Fruit fly (Drosophila melanogaster) whole organism, embryonic: ENCODE results near the gene CG5043.
A peak's percentile ranks its signal among the peaks of the same experiment; 100 is the strongest.

ENCODE experiments used
- Atf-2 ChIP-seq: fragments of 200-800 bp; sonication (Bioruptor generic); optimal IDR thresholded peaks from 2 replicates; lab custom pipeline; 2016; ENCODE audit warnings: missing biosample characterization, missing genetic modification characterization
- Atf6 ChIP-seq: fragments of 200-800 bp; sonication (Bioruptor generic); IDR thresholded peaks from 2 replicates; pipeline ENCODE4 v1.3.6; 2022; ENCODE audit warnings: missing biosample characterization, missing genetic modification characterization
- C15 ChIP-seq: fragments of 200-800 bp; sonication (Bioruptor generic); IDR thresholded peaks from 3 replicates; pipeline ENCODE4 v1.3.6; 2022; ENCODE audit warnings: missing biosample characterization, missing genetic modification characterization
- CG10321 ChIP-seq: fragments of 200-800 bp; sonication (Bioruptor generic); IDR thresholded peaks from 2 replicates; pipeline ENCODE4 v1.3.6; 2022; ENCODE audit warnings: missing biosample characterization, missing genetic modification characterization
- CG10462 ChIP-seq: fragments of 200-800 bp; sonication (Bioruptor generic); optimal IDR thresholded peaks from 2 replicates; lab custom pipeline; 2016; ENCODE audit warnings: missing biosample characterization, missing genetic modification characterization
- CG11093 ChIP-seq: fragments of 200-800 bp; sonication (Bioruptor generic); IDR thresholded peaks from 3 replicates; pipeline ENCODE4 v1.3.6; 2022; ENCODE audit warnings: missing biosample characterization, missing genetic modification characterization
- CG1233 ChIP-seq: fragments of 200-800 bp; sonication (Bioruptor generic); optimal IDR thresholded peaks from 4 replicates; lab custom pipeline; 2018; ENCODE audit warnings: missing biosample characterization, mild to moderate bottlenecking, missing genetic modification characterization
- CG12391 ChIP-seq: fragments of 200-800 bp; sonication (Bioruptor generic); optimal IDR thresholded peaks from 3 replicates; lab custom pipeline; 2018; ENCODE audit warnings: missing biosample characterization, mild to moderate bottlenecking, missing genetic modification characterization, moderate library complexity
- CG12659 ChIP-seq: fragments of 200-800 bp; sonication (Bioruptor generic); optimal IDR thresholded peaks from 3 replicates; lab custom pipeline; 2017; ENCODE audit warnings: mild to moderate bottlenecking, missing biosample characterization, missing genetic modification reagents, missing genetic modification characterization
- CG13287 ChIP-seq: fragments of 200-800 bp; sonication (Bioruptor generic); IDR thresholded peaks from 2 replicates; pipeline ENCODE4 v1.3.6; 2022; ENCODE audit warnings: missing biosample characterization, missing genetic modification characterization; ENCODE audit not compliant: partially characterized antibody
- CG14710 ChIP-seq: fragments of 200-800 bp; sonication (Bioruptor generic); optimal IDR thresholded peaks from 3 replicates; lab custom pipeline; 2019; ENCODE audit warnings: missing biosample characterization, mild to moderate bottlenecking, missing genetic modification characterization, moderate library complexity
- CG15601 ChIP-seq: fragments of 200-800 bp; sonication (Bioruptor generic); optimal IDR thresholded peaks from 3 replicates; lab custom pipeline; 2019; ENCODE audit warnings: missing biosample characterization, mild to moderate bottlenecking, missing genetic modification characterization, moderate library complexity
- CG1603 ChIP-seq: fragments of 200-800 bp; sonication (Bioruptor generic); optimal IDR thresholded peaks from 2 replicates; lab custom pipeline; 2019; ENCODE audit warnings: missing biosample characterization, mild to moderate bottlenecking, missing genetic modification characterization, moderate library complexity
- CG17186 ChIP-seq: fragments of 200-800 bp; sonication (Bioruptor generic); optimal IDR thresholded peaks from 3 replicates; lab custom pipeline; 2017; ENCODE audit warnings: missing biosample characterization, missing genetic modification reagents, missing genetic modification characterization
- CG2199 ChIP-seq: fragments of 200-800 bp; sonication (Bioruptor generic); IDR thresholded peaks from 3 replicates; pipeline ENCODE4 v1.3.6; 2022; ENCODE audit warnings: missing biosample characterization, missing genetic modification characterization
- CG32767 ChIP-seq: fragments of 200-800 bp; sonication (Bioruptor generic); IDR thresholded peaks from 2 replicates; pipeline ENCODE4 v1.3.6; 2022; ENCODE audit warnings: missing biosample characterization, missing genetic modification characterization
- CG4282 ChIP-seq: fragments of 200-800 bp; sonication (Bioruptor generic); optimal IDR thresholded peaks from 2 replicates; lab custom pipeline; 2016; ENCODE audit warnings: missing biosample characterization, missing genetic modification characterization
- CG9727 ChIP-seq: fragments of 200-800 bp; sonication (Bioruptor generic); optimal IDR thresholded peaks from 3 replicates; lab custom pipeline; 2017; ENCODE audit warnings: missing biosample characterization, mild to moderate bottlenecking, missing genetic modification characterization
- D ChIP-seq, 2 experiments: fragments of 200-800 bp in 1 of 2; fragments of >200 bp in 1 of 2; sonication (Bioruptor generic) in 1 of 2; optimal IDR thresholded peaks; 2 replicates in 1 of 2; 3 replicates in 1 of 2; lab custom pipeline; 2017; ENCODE audit warnings: mild to moderate bottlenecking in 1 of 2, missing biosample characterization in 1 of 2, missing genetic modification characterization in 1 of 2, missing genetic modification reagents in 1 of 2
- D19A ChIP-seq: fragments of 200-800 bp; optimal IDR thresholded peaks from 3 replicates; lab custom pipeline; 2019; ENCODE audit warnings: missing biosample characterization, mild to moderate bottlenecking, missing genetic modification characterization, moderate library complexity
- Dll ChIP-seq: fragments of 200-800 bp; sonication (Bioruptor generic); IDR thresholded peaks from 4 replicates; pipeline ENCODE4 v1.3.6; 2022; ENCODE audit warnings: missing biosample characterization, missing genetic modification characterization; ENCODE audit not compliant: partially characterized antibody
- E2f1 ChIP-seq: fragments of 200-800 bp; sonication (Bioruptor generic); IDR thresholded peaks from 2 replicates; pipeline ENCODE4 v1.3.6; 2022; ENCODE audit warnings: missing biosample characterization, missing genetic modification characterization
- HmgZ ChIP-seq: fragments of 200-800 bp; sonication (Bioruptor generic); optimal IDR thresholded peaks from 2 replicates; lab custom pipeline; 2018; ENCODE audit warnings: missing biosample characterization, mild to moderate bottlenecking, missing genetic modification characterization
- Six4 ChIP-seq: fragments of 200-800 bp; sonication (Bioruptor generic); optimal IDR thresholded peaks from 2 replicates; lab custom pipeline; 2016; ENCODE audit warnings: missing biosample characterization, missing genetic modification characterization
- Spps ChIP-seq: fragments of 200-800 bp; sonication (Bioruptor generic); optimal IDR thresholded peaks from 2 replicates; lab custom pipeline; 2018; ENCODE audit warnings: missing biosample characterization, mild to moderate bottlenecking, missing genetic modification characterization
- Xrp1 ChIP-seq: fragments of 200-800 bp; sonication (Bioruptor generic); IDR thresholded peaks from 2 replicates; pipeline ENCODE4 v1.3.6; 2022; ENCODE audit warnings: missing biosample characterization, missing genetic modification characterization
- aop ChIP-seq: fragments of 200-800 bp; sonication (Bioruptor generic); IDR thresholded peaks from 2 replicates; pipeline ENCODE4 v1.3.6; 2022; ENCODE audit warnings: missing biosample characterization, missing genetic modification characterization
- ara ChIP-seq: fragments of 200-800 bp; sonication (Bioruptor generic); IDR thresholded peaks from 2 replicates; pipeline ENCODE4 v1.3.6; 2022; ENCODE audit warnings: missing biosample characterization, missing genetic modification characterization
- caup ChIP-seq: fragments of 200-800 bp; sonication (Bioruptor generic); optimal IDR thresholded peaks from 3 replicates; lab custom pipeline; 2017; ENCODE audit warnings: missing biosample characterization, mild to moderate bottlenecking, missing genetic modification characterization, moderate library complexity; ENCODE audit not compliant: severe bottlenecking
- chn ChIP-seq: fragments of 200-800 bp; sonication (Bioruptor generic); optimal IDR thresholded peaks from 2 replicates; lab custom pipeline; 2016; ENCODE audit warnings: missing biosample characterization, missing genetic modification characterization
- dm ChIP-seq: fragments of 200-800 bp; sonication (Bioruptor generic); optimal IDR thresholded peaks from 3 replicates; lab custom pipeline; 2016; ENCODE audit warnings: missing biosample characterization, missing genetic modification characterization
- ewg ChIP-seq: fragments of 200-800 bp; sonication (Bioruptor generic); optimal IDR thresholded peaks from 3 replicates; lab custom pipeline; 2017; ENCODE audit warnings: mild to moderate bottlenecking, missing biosample characterization, missing genetic modification reagents, missing genetic modification characterization
- fd3F ChIP-seq: fragments of 200-800 bp; sonication (Bioruptor generic); optimal IDR thresholded peaks from 2 replicates; lab custom pipeline; 2018; ENCODE audit warnings: missing biosample characterization, mild to moderate bottlenecking, missing genetic modification characterization, moderate library complexity
- gem ChIP-seq: fragments of 200-800 bp; sonication (Bioruptor generic); optimal IDR thresholded peaks from 2 replicates; lab custom pipeline; 2019; ENCODE audit warnings: missing biosample characterization, mild to moderate bottlenecking, missing genetic modification characterization, moderate library complexity
- gfzf ChIP-seq: fragments of 200-800 bp; sonication (Bioruptor generic); optimal IDR thresholded peaks from 2 replicates; lab custom pipeline; 2016; ENCODE audit warnings: missing biosample characterization, mild to moderate bottlenecking, missing genetic modification characterization, moderate library complexity
- insv ChIP-seq, 2 experiments: fragments of 200-800 bp; sonication (Bioruptor generic); optimal IDR thresholded peaks; 3 replicates each; lab custom pipeline; 2016 to 2018; ENCODE audit warnings: missing biosample characterization in 2 of 2, missing genetic modification characterization in 2 of 2
- ken ChIP-seq: fragments of 200-800 bp; sonication (Bioruptor generic); IDR thresholded peaks from 3 replicates; pipeline ENCODE4 v1.3.6; 2022; ENCODE audit warnings: missing biosample characterization, missing genetic modification characterization
- mld ChIP-seq: fragments of 200-800 bp; sonication (Bioruptor generic); IDR thresholded peaks from 3 replicates; pipeline ENCODE4 v1.3.6; 2022; ENCODE audit warnings: missing biosample characterization, missing genetic modification characterization; ENCODE audit not compliant: partially characterized antibody
- ranshi ChIP-seq: fragments of 200-800 bp; sonication (Bioruptor generic); IDR thresholded peaks from 2 replicates; pipeline ENCODE4 v1.3.6; 2022; ENCODE audit warnings: missing biosample characterization, missing genetic modification characterization
- row ChIP-seq: fragments of 200-800 bp; sonication (Bioruptor generic); IDR thresholded peaks from 3 replicates; pipeline ENCODE4 v1.3.6; 2022; ENCODE audit warnings: missing biosample characterization, missing genetic modification characterization
- schlank ChIP-seq: fragments of 200-800 bp; sonication (Bioruptor generic); optimal IDR thresholded peaks from 2 replicates; lab custom pipeline; 2018; ENCODE audit warnings: missing biosample characterization, mild to moderate bottlenecking, missing genetic modification characterization
- sd ChIP-seq: fragments of 200-800 bp; sonication (Bioruptor generic); optimal IDR thresholded peaks from 3 replicates; lab custom pipeline; 2018; ENCODE audit warnings: missing biosample characterization, mild to moderate bottlenecking, missing genetic modification characterization, moderate library complexity
- shn ChIP-seq: fragments of 200-800 bp; sonication (Bioruptor generic); optimal IDR thresholded peaks from 3 replicates; lab custom pipeline; 2016; ENCODE audit warnings: missing biosample characterization, missing genetic modification characterization
- sisA ChIP-seq: fragments of 200-800 bp; sonication (Bioruptor generic); IDR thresholded peaks from 2 replicates; pipeline ENCODE4 v1.3.6; 2022; ENCODE audit warnings: missing biosample characterization, missing genetic modification characterization
- sr ChIP-seq: fragments of 200-800 bp; sonication (Bioruptor generic); IDR thresholded peaks from 3 replicates; pipeline ENCODE4 v1.3.6; 2022; ENCODE audit warnings: missing biosample characterization, missing genetic modification characterization
- tup ChIP-seq: fragments of 200-800 bp; sonication (Bioruptor generic); optimal IDR thresholded peaks from 2 replicates; lab custom pipeline; 2016; ENCODE audit warnings: missing biosample characterization, mild to moderate bottlenecking, missing genetic modification characterization, moderate library complexity
- unc-4 ChIP-seq: fragments of 200-800 bp; sonication (Bioruptor generic); IDR thresholded peaks from 2 replicates; pipeline ENCODE4 v1.3.6; 2022; ENCODE audit warnings: missing biosample characterization, missing genetic modification characterization; ENCODE audit not compliant: partially characterized antibody
- wek ChIP-seq: fragments of 200-800 bp; sonication (Bioruptor generic); optimal IDR thresholded peaks from 3 replicates; lab custom pipeline; 2018; ENCODE audit warnings: missing biosample characterization, mild to moderate bottlenecking, missing genetic modification characterization, moderate library complexity
- wor ChIP-seq: fragments of 200-800 bp; sonication (Bioruptor generic); IDR thresholded peaks from 2 replicates; pipeline ENCODE4 v1.3.6; 2022; ENCODE audit warnings: missing biosample characterization, missing genetic modification characterization
- yki ChIP-seq: fragments of >200 bp; optimal IDR thresholded peaks from 3 replicates; lab custom pipeline; 2018
- zfh1 ChIP-seq: fragments of 200-800 bp; sonication (Bioruptor generic); IDR thresholded peaks from 3 replicates; pipeline ENCODE4 v1.3.6; 2022; ENCODE audit warnings: missing biosample characterization, missing genetic modification characterization

Gene CG5043

DNA sequence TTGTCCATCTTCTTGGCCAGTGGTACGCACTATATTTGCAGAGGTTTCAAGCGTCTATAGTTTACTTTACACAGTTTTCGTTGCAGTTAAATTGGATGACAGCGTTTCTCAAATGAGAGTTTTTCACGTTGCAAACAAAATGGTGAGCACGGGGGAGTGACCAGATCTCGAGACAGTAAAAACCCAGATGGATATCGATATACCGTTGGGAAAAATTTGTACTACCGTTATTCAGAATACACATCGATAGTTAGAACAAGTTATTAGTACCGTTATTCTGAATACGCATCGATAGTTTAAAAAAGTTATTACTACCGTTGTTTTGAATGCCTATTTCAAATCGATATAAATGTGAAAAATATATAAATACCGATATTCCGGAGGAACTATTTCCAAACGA lies 44.0 kb downstream of the CG5043 start, which contains the start of gene cass (continued):
- peak; percentile 100 for TF ChIP-seq CG10462 (GFP tag; lab: Kevin White, UChicago)
- TF ChIP-seq caup (GFP tag; lab: Kevin White, UChicago): no peak
- no peak for TF ChIP-seq sr (GFP tag; lab: Robert Waterston, UW)
- no peak for TF ChIP-seq Xrp1
- peak; percentile 17 for TF ChIP-seq CG17186 (GFP tag; lab: Kevin White, UChicago)
- no peak for TF ChIP-seq zfh1
- no peak for TF ChIP-seq D19A (tag; lab: Kevin White, UChicago)
- TF ChIP-seq D (optimal IDR thresholded peaks at IDR 0.05; lab: Kevin White, UChicago): no peak
- TF ChIP-seq D (GFP tag; optimal IDR thresholded peaks at IDR 0.05; lab: Kevin White, UChicago): no peak
- TF ChIP-seq Dll (GFP tag; lab: Robert Waterston, UW): peak; percentile 90
- peak; percentile 4 for TF ChIP-seq CG12391
- peak; percentile 88 for TF ChIP-seq mld (GFP tag; lab: Robert Waterston, UW)
- TF ChIP-seq insv (GFP tag; optimal IDR thresholded peaks at IDR 0.05; lab: Kevin White, UChicago): peak in 1 of 2 experiments; percentile 25
- TF ChIP-seq dm (GFP tag; lab: Kevin White, UChicago): peak; percentile 46
- no peak for TF ChIP-seq C15 (GFP tag; lab: Robert Waterston, UW)
- peak; percentile 93 for TF ChIP-seq unc-4 (GFP tag; lab: Robert Waterston, UW)
- peak; percentile 33 for TF ChIP-seq CG15601 (tag; lab: Kevin White, UChicago)
- TF ChIP-seq aop (GFP tag; lab: Robert Waterston, UW): no peak
- no peak for TF ChIP-seq Six4 (GFP tag; lab: Kevin White, UChicago)
- no peak for TF ChIP-seq yki (lab: Kevin White, UChicago)
- TF ChIP-seq CG14710: peak; percentile 54
- TF ChIP-seq wek (GFP tag; lab: Kevin White, UChicago): no peak
- TF ChIP-seq tup (GFP tag; lab: Kevin White, UChicago): no peak
- no peak for TF ChIP-seq CG4282 (GFP tag; lab: Kevin White, UChicago)
- no peak for TF ChIP-seq CG10321 (GFP tag; lab: Robert Waterston, UW)
- TF ChIP-seq CG13287 (GFP tag; lab: Robert Waterston, UW): peak; percentile 93
- TF ChIP-seq CG11093 (GFP tag; lab: Robert Waterston, UW): no peak
- TF ChIP-seq schlank (tag; lab: Kevin White, UChicago): no peak
- TF ChIP-seq ewg (GFP tag; lab: Kevin White, UChicago): no peak
- 0 out of 2 replicates have a peak, but pooled peaks have one; percentile 17 for TF ChIP-seq CG32767 (GFP tag; lab: Robert Waterston, UW)
- no peak for TF ChIP-seq wor
- peak; percentile 75 for TF ChIP-seq CG1603 (tag; lab: Kevin White, UChicago)
- peak; percentile 74 for TF ChIP-seq sd
- TF ChIP-seq ken: no peak
- no peak for TF ChIP-seq CG1233 (GFP tag; lab: Kevin White, UChicago)
- peak; percentile 88 for TF ChIP-seq gfzf (GFP tag; lab: Kevin White, UChicago)
- no peak for TF ChIP-seq E2f1 (GFP tag; lab: Robert Waterston, UW)
- TF ChIP-seq row (GFP tag; lab: Robert Waterston, UW): peak; percentile 60
- peak; percentile 29; the same call in 1 of the 3 replicates for TF ChIP-seq CG2199 (GFP tag; lab: Robert Waterston, UW)
- no peak for TF ChIP-seq Atf6 (GFP tag; lab: Robert Waterston, UW)
- TF ChIP-seq Atf-2: no peak
- TF ChIP-seq ranshi: no peak
- no peak for TF ChIP-seq sisA (GFP tag; lab: Robert Waterston, UW)
- no peak for TF ChIP-seq chn (GFP tag; lab: Kevin White, UChicago)
- no peak for TF ChIP-seq gem (tag; lab: Kevin White, UChicago)
- TF ChIP-seq HmgZ: peak; percentile 62
- no peak for TF ChIP-seq shn (GFP tag; lab: Kevin White, UChicago)
- no peak for TF ChIP-seq Spps (tag; lab: Kevin White, UChicago)
- TF ChIP-seq ara (GFP tag; lab: Robert Waterston, UW): no peak
- TF ChIP-seq CG12659 (GFP tag; lab: Kevin White, UChicago): peak; percentile 22
- no peak for TF ChIP-seq fd3F (GFP tag; lab: Kevin White, UChicago)
- no peak for TF ChIP-seq CG9727 (GFP tag; lab: Kevin White, UChicago)
